Worm (Caenorhabditis elegans): ENCODE measurements around the gene dpy-13.

DNA sequence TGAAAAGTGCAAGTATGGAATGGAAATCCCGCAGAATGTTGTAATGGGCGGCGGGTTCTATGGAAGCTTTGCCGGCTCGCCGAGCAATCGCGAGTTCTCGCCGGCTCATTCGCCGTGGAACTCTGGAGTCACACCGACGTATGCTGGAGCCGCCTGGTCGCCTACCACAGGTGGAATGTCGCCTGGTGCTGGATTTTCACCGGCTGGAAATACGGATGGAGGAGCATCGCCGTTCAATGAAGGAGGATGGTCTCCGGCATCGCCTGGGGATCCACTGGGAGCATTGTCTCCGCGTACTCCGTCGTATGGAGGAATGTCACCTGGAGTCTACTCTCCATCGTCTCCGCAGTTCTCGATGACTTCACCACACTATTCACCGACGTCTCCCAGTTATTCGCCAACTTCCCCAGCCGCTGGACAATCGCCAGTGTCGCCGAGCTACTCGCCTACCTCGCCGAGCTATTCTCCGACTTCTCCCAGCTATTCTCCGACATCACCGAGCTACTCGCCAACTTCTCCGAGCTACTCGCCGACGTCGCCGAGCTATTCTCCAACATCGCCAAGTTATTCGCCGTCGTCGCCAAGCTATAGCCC, 19.7 kb downstream of the dpy-13 start:
- no peak for TF ChIP-seq ama-1 (optimal IDR thresholded peaks at IDR 0.05)
- TF ChIP-seq ceh-9 (tag; optimal IDR thresholded peaks at IDR 0.05) = no peak
